Fruit fly (Drosophila melanogaster) Kc167 (cell line): ENCODE results near the gene dpr3.

Experiments
- Myc ChIP-seq: fragments of >200 bp; optimal IDR thresholded peaks from 2 replicates; lab custom pipeline; 2017; ENCODE audit warnings: missing external identifiers
- Sin3A ChIP-seq: fragments of >200 bp; optimal IDR thresholded peaks from 2 replicates; lab custom pipeline; 2018; ENCODE audit warnings: missing external identifiers

DNA sequence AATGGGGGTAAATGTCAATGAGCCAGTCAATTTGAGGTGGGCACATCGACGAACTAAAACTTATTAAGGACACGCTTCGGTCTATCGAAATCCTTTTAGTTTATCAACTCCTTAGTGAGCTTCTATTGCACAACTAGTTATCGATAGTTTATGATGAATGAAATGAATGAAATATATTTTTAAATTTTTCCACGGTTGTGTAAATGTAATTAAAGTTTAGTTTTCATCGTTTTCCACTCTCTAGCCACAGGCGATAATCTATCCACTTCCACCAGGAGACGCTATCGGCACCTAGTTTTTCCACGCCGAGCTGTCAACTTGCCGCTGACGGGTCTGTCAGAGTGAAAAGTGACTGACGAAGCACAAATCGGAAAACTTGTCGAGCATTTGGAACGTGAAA, 30.1 kb downstream of the dpr3 start, which contains the start of gene CG12674:
- TF ChIP-seq Myc (no peak), Sin3A (lab: Kevin White, UChicago) (no peak)
